Worm (Caenorhabditis elegans): Measurements from ENCODE around the gene R04F11.5.

Gene R04F11.5

DNA sequence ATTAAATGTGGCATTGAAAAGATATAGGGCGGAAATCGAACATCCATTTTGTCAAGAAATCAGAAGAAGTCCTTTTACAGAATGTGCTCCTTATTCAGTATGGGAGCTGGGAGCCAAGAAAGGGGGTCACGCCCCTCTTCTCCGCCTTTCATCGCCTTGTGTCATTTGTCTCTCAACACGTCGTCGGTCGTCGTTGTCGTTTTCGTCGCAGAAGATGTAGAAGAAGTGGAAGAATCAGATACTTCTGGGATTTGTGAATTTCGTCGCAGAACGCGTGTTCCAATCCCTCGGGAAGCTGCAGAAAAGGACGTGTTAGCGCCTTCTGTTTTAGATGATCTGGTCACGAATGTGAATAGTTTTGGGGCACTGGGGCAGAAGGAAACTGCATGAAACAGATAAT is 40.9 kb downstream of the R04F11.5 start, which contains the start of gene bnc-1:
TSS of gene bnc-1 (minus strand) at position 101 of the 400 bp plus-strand sequence.
- TF ChIP-seq crh-2 (tag; optimal IDR thresholded peaks at IDR 0.05) (no peak), mab-5 (tag; optimal IDR thresholded peaks at IDR 0.05) (no peak), zag-1 (tag; optimal IDR thresholded peaks at IDR 0.05) (no peak), lin-11 (tag; optimal IDR thresholded peaks at IDR 0.05) (no peak), Y55F3AM.14 (GFP tag; optimal IDR thresholded peaks at IDR 0.05) (no peak), nhr-23 (tag; optimal IDR thresholded peaks at IDR 0.05) (no peak), alr-1 (tag; optimal IDR thresholded peaks at IDR 0.05) (no peak), lsy-2 (tag; optimal IDR thresholded peaks at IDR 0.05) (no peak), nhr-25 (tag; optimal IDR thresholded peaks at IDR 0.05) (no peak)

DNA sequence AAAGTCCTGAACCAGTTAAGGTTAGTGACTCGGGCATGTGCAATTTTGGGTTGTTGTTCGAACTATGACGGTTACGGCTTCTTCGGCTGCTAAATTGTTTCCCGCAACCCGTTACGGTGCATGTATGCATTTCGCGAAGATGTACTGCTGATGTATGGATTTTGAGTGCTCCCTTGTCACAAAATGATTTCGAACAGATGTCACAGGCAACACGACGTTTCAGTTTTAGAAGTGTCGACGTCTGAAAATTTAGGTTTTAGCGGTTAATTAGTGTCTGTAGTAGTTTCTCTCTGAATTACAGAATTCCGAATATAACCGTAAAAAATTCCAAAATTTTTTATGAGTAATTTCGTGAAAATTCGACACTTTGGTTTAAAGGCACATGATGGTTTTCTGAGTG is 42.1 kb downstream of the R04F11.5 start:
- TF ChIP-seq nhr-77 (tag; optimal IDR thresholded peaks at IDR 0.05) (no peak), nhr-11 (tag; optimal IDR thresholded peaks at IDR 0.05) (no peak), unc-39 (tag; optimal IDR thresholded peaks at IDR 0.05) (no peak), C34F6.9 (tag; optimal IDR thresholded peaks at IDR 0.05) (no peak), nhr-12 (tag; optimal IDR thresholded peaks at IDR 0.05) (no peak), ZK546.5 (tag; optimal IDR thresholded peaks at IDR 0.05) (no peak), sma-9 (GFP tag; optimal IDR thresholded peaks at IDR 0.05) (no peak), sma-9 (tag; optimal IDR thresholded peaks at IDR 0.05) (no peak)

DNA sequence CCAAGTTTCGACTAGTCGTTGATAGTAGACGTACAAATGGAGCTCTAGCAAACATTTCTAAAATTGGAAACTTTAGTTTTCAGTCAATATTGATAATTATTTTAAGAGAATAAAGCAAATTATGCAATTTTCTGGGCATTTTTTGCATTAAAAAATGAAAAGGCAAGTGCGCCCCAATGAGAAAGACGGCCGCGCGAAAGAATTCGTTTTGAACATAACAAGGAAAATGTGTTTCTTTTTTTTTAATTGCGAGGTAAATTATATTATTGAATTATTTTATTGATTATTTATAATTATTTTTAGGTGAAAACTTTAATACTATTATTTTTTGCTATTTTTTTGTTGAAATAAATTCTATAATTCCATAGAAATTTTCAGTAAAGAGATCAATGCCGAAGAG is 46.3 kb downstream of the R04F11.5 start, which contains the start of the genes tsfm-1 and capg-2:
TSS of gene tsfm-1 (minus strand) at position 57 of the 400 bp plus-strand sequence.
TSS of gene capg-2 (plus strand) at position 379 of the 400 bp plus-strand sequence.
- no peak for TF ChIP-seq aly-2 (tag; optimal IDR thresholded peaks at IDR 0.05)
- TF ChIP-seq elt-1 (tag; optimal IDR thresholded peaks at IDR 0.05): no peak
- peak; percentile 25 for TF ChIP-seq C34F6.9 (tag; optimal IDR thresholded peaks at IDR 0.05)
- no peak for TF ChIP-seq Y55F3AM.14 (GFP tag; optimal IDR thresholded peaks at IDR 0.05)
- TF ChIP-seq nhr-10 (tag; optimal IDR thresholded peaks at IDR 0.05): no peak
- no peak for TF ChIP-seq nhr-25 (tag; optimal IDR thresholded peaks at IDR 0.05)
- no peak for TF ChIP-seq sem-4 (tag; optimal IDR thresholded peaks at IDR 0.05)
- no peak for TF ChIP-seq peb-1 (tag; optimal IDR thresholded peaks at IDR 0.05)
- no peak for TF ChIP-seq ama-1 (optimal IDR thresholded peaks at IDR 0.05)
- no peak for TF ChIP-seq gmeb-1 (tag; optimal IDR thresholded peaks at IDR 0.05)
- no peak for TF ChIP-seq crh-2 (tag; optimal IDR thresholded peaks at IDR 0.05)
- no peak for TF ChIP-seq egl-27 (tag; optimal IDR thresholded peaks at IDR 0.05)
- no peak for TF ChIP-seq nhr-11 (tag; optimal IDR thresholded peaks at IDR 0.05)
- TF ChIP-seq lsy-2 (tag; optimal IDR thresholded peaks at IDR 0.05): peak in 1 of 2 experiments; percentile 22

DNA sequence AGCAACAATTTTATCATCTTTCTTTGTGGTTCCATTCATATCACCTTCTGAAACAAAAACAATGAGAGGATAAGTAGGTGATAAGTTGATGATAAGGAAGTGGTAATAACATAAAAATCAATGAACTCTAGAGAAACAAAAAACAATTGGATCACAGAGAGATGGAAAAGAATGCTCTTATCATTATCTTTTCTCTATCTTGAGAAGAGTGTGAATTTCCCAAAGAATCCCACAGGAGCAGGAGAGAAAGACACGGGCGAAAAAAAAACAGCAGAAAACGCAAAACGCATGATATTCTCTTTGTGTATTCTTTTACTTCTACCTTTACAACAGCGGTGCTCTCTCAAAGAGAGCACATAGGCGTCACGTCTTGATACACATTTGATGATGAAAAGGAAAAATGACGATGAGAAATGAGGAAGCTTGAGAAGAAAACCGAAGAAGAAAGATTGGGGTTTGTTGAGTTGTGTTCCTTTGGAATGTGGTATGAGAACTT is 48.5 kb downstream of the R04F11.5 start, which contains the start of gene twk-24:
TSS of gene twk-24 (minus strand) at position 51 of the 496 bp plus-strand sequence.
- TF ChIP-seq sma-9 (GFP tag; optimal IDR thresholded peaks at IDR 0.05) (peak; percentile 38), sma-9 (tag; optimal IDR thresholded peaks at IDR 0.05) (no peak), nhr-129 (tag; optimal IDR thresholded peaks at IDR 0.05) (peak; percentile 45), zag-1 (tag; optimal IDR thresholded peaks at IDR 0.05) (no peak), ztf-1 (GFP tag; conservative IDR thresholded peaks at IDR 0.05) (no peak), ama-1 (optimal IDR thresholded peaks at IDR 0.05) (no peak), sem-4 (tag; optimal IDR thresholded peaks at IDR 0.05) (no peak), nhr-25 (tag; optimal IDR thresholded peaks at IDR 0.05) (no peak), nhr-10 (tag; optimal IDR thresholded peaks at IDR 0.05) (no peak), crh-2 (tag; optimal IDR thresholded peaks at IDR 0.05) (no peak), unc-39 (tag; optimal IDR thresholded peaks at IDR 0.05) (no peak), dmd-4 (tag; optimal IDR thresholded peaks at IDR 0.05) (no peak)

Data from whole organism, L2 larva.